Worm (Caenorhabditis elegans) whole organism, L4 larva: Measurements from ENCODE around the gene ent-3.

ENCODE experiments used
- F44E2.7 ChIP-seq: fragments of 200-800 bp; sonication (Bioruptor generic); IDR thresholded peaks from 2 replicates; pipeline ENCODE4 v2.1.2; 2022; ENCODE audit warnings: missing genetic modification characterization, missing compliant biosample characterization
- F49E8.2 ChIP-seq: sonication (generic microtip); optimal IDR thresholded peaks from 2 replicates; lab custom pipeline; 2016; ENCODE audit warnings: missing compliant biosample characterization, mild to moderate bottlenecking, missing genetic modification characterization, borderline replicate concordance
- R02D3.7 ChIP-seq: fragments of 150-350 bp; sonication (generic microtip); optimal IDR thresholded peaks from 3 replicates; lab custom pipeline; 2014; ENCODE audit warnings: missing biosample characterization, missing genetic modification characterization
- T20F7.1 ChIP-seq: fragments of 200-800 bp; sonication (Bioruptor generic); optimal IDR thresholded peaks from 2 replicates; lab custom pipeline; 2018; ENCODE audit warnings: mild to moderate bottlenecking, missing genetic modification characterization, missing compliant biosample characterization
- Y48G9A.11 ChIP-seq: fragments of 200-800 bp; sonication (Bioruptor generic); IDR thresholded peaks from 2 replicates; pipeline ENCODE4 v1.3.6; 2022; ENCODE audit warnings: missing genetic modification reagents, missing genetic modification characterization, missing compliant biosample characterization
- ZK546.5 ChIP-seq, 2 experiments: sonication (generic microtip); optimal IDR thresholded peaks; 2 replicates each; lab custom pipeline; 2017; ENCODE audit warnings: missing biosample characterization in 2 of 2, missing genetic modification characterization in 2 of 2
- aly-2 ChIP-seq: sonication (generic microtip); optimal IDR thresholded peaks from 2 replicates; lab custom pipeline; 2018; ENCODE audit warnings: missing biosample characterization, missing genetic modification characterization
- ama-1 ChIP-seq: fragments of 150-350 bp; optimal IDR thresholded peaks from 2 replicates; lab custom pipeline; 2014; ENCODE audit warnings: inconsistent platforms, mixed read lengths
- attf-4 ChIP-seq: sonication (generic microtip); optimal IDR thresholded peaks from 3 replicates; lab custom pipeline; 2017; ENCODE audit warnings: missing biosample characterization, missing genetic modification characterization
- ceh-32 ChIP-seq: sonication (generic microtip); optimal IDR thresholded peaks from 2 replicates; lab custom pipeline; 2016; ENCODE audit warnings: mild to moderate bottlenecking, missing genetic modification characterization, missing compliant biosample characterization; ENCODE audit not compliant: poor library complexity
- ceh-44 ChIP-seq: fragments of 200-800 bp; sonication (Bioruptor generic); IDR thresholded peaks from 2 replicates; pipeline ENCODE4 v1.3.6; 2022; ENCODE audit warnings: missing genetic modification reagents, missing genetic modification characterization, missing compliant biosample characterization
- ceh-62 ChIP-seq: sonication (generic microtip); optimal IDR thresholded peaks from 2 replicates; lab custom pipeline; 2017; ENCODE audit warnings: missing biosample characterization, missing genetic modification characterization
- ceh-82 ChIP-seq: sonication (generic microtip); optimal IDR thresholded peaks from 2 replicates; lab custom pipeline; 2017; ENCODE audit warnings: missing biosample characterization, missing genetic modification characterization
- cey-2 ChIP-seq: sonication (generic microtip); optimal IDR thresholded peaks from 3 replicates; lab custom pipeline; 2017; ENCODE audit warnings: missing genetic modification characterization, mild to moderate bottlenecking, missing compliant biosample characterization, antibody characterized with exemption, borderline replicate concordance; ENCODE audit not compliant: insufficient read depth
- daf-12 ChIP-seq: fragments of 150-350 bp; optimal IDR thresholded peaks from 2 replicates; lab custom pipeline; 2014; ENCODE audit warnings: missing biosample characterization, missing genetic modification reagents, missing genetic modification characterization
- daf-16 ChIP-seq, 3 experiments: sonication (generic microtip); optimal IDR thresholded peaks; 2 replicates each; lab custom pipeline; 2016 to 2017; ENCODE audit warnings: missing genetic modification characterization in 3 of 3, missing genetic modification reagents in 3 of 3, mild to moderate bottlenecking in 2 of 3, missing compliant biosample characterization in 2 of 3, missing biosample characterization in 1 of 3, moderate library complexity in 1 of 3
- daf-8 ChIP-seq: fragments of 200-800 bp; sonication (Bioruptor generic); IDR thresholded peaks from 2 replicates; pipeline ENCODE4 v1.3.6; 2022; ENCODE audit warnings: missing genetic modification characterization, missing compliant biosample characterization
- dmd-6 ChIP-seq: fragments of 200-800 bp; sonication (Bioruptor generic); IDR thresholded peaks from 2 replicates; pipeline ENCODE4 v1.3.6; 2022; ENCODE audit warnings: missing genetic modification reagents, missing genetic modification characterization, missing compliant biosample characterization
- duxl-1 ChIP-seq: sonication (generic microtip); optimal IDR thresholded peaks from 2 replicates; lab custom pipeline; 2016; ENCODE audit warnings: mild to moderate bottlenecking, missing genetic modification characterization, moderate library complexity, missing compliant biosample characterization; ENCODE audit not compliant: poor library complexity
- egl-43 ChIP-seq: fragments of 200-800 bp; sonication (Bioruptor generic); IDR thresholded peaks from 2 replicates; pipeline ENCODE4 v1.3.6; 2022; ENCODE audit warnings: missing genetic modification reagents, missing genetic modification characterization, missing compliant biosample characterization
- fkh-10 ChIP-seq: fragments of 150-350 bp; optimal IDR thresholded peaks from 2 replicates; lab custom pipeline; 2014; ENCODE audit warnings: missing biosample characterization, missing genetic modification reagents, missing genetic modification characterization
- hlh-11 ChIP-seq: fragments of 200-800 bp; sonication (Bioruptor generic); optimal IDR thresholded peaks from 2 replicates; lab custom pipeline; 2018; ENCODE audit warnings: mild to moderate bottlenecking, missing genetic modification characterization, missing compliant biosample characterization
- hlh-30 ChIP-seq: sonication (generic microtip); optimal IDR thresholded peaks from 2 replicates; lab custom pipeline; 2017; ENCODE audit warnings: antibody characterized with exemption, mild to moderate bottlenecking, missing genetic modification characterization, missing compliant biosample characterization; ENCODE audit not compliant: insufficient read depth
- lin-1 ChIP-seq: fragments of 200-800 bp; sonication (Bioruptor generic); IDR thresholded peaks from 2 replicates; pipeline ENCODE4 v1.3.6; 2022; ENCODE audit warnings: missing genetic modification reagents, missing genetic modification characterization, missing compliant biosample characterization
- lin-29 ChIP-seq: fragments of 200-800 bp; sonication (Bioruptor generic); IDR thresholded peaks from 2 replicates; pipeline ENCODE4 v1.3.6; 2022; ENCODE audit warnings: missing genetic modification reagents, missing genetic modification characterization, missing compliant biosample characterization
- mdl-1 ChIP-seq, 2 experiments: fragments of 150-350 bp in 1 of 2; sonication (generic microtip) in 1 of 2; optimal IDR thresholded peaks; 2 replicates each; lab custom pipeline; 2014 to 2017; ENCODE audit warnings: missing biosample characterization in 2 of 2, missing genetic modification characterization in 2 of 2
- mep-1 ChIP-seq: fragments of 150-350 bp; sonication (generic microtip); optimal IDR thresholded peaks from 3 replicates; lab custom pipeline; 2014; ENCODE audit warnings: missing biosample characterization, missing genetic modification characterization
- mxl-3 ChIP-seq: fragments of 200-800 bp; sonication (Bioruptor generic); optimal IDR thresholded peaks from 2 replicates; lab custom pipeline; 2018; ENCODE audit warnings: mild to moderate bottlenecking, missing genetic modification characterization, missing compliant biosample characterization
- nhr-102 ChIP-seq: sonication (generic microtip); optimal IDR thresholded peaks from 2 replicates; lab custom pipeline; 2016; ENCODE audit warnings: mild to moderate bottlenecking, missing genetic modification characterization, moderate library complexity, missing compliant biosample characterization
- nhr-11 ChIP-seq: fragments of 150-350 bp; optimal IDR thresholded peaks from 2 replicates; lab custom pipeline; 2014; ENCODE audit warnings: missing biosample characterization, missing genetic modification characterization
- nhr-111 ChIP-seq: fragments of 200-800 bp; sonication (Bioruptor generic); optimal IDR thresholded peaks from 2 replicates; lab custom pipeline; 2018; ENCODE audit warnings: mild to moderate bottlenecking, missing genetic modification characterization, missing compliant biosample characterization
- nhr-237 ChIP-seq: sonication (generic microtip); optimal IDR thresholded peaks from 2 replicates; lab custom pipeline; 2017; ENCODE audit warnings: missing biosample characterization, missing genetic modification characterization
- nhr-28 ChIP-seq: fragments of 150-350 bp; optimal IDR thresholded peaks from 2 replicates; lab custom pipeline; 2014; ENCODE audit warnings: missing biosample characterization, missing genetic modification characterization
- nhr-42 ChIP-seq: fragments of 200-800 bp; sonication (Bioruptor generic); IDR thresholded peaks from 2 replicates; pipeline ENCODE4 v1.3.6; 2022; ENCODE audit warnings: missing genetic modification characterization, missing compliant biosample characterization
- nhr-48 ChIP-seq: sonication (generic microtip); optimal IDR thresholded peaks from 2 replicates; lab custom pipeline; 2016; ENCODE audit warnings: mild to moderate bottlenecking, missing genetic modification characterization, missing compliant biosample characterization
- nhr-6 ChIP-seq: fragments of 150-350 bp; optimal IDR thresholded peaks from 2 replicates; lab custom pipeline; 2014; ENCODE audit warnings: missing biosample characterization, missing genetic modification characterization
- nhr-77 ChIP-seq: fragments of 150-350 bp; optimal IDR thresholded peaks from 2 replicates; lab custom pipeline; 2014; ENCODE audit warnings: missing biosample characterization, missing genetic modification characterization
- pha-4 ChIP-seq, 2 experiments: fragments of 150-350 bp in 1 of 2; fragments of 200-800 bp in 1 of 2; sonication (Bioruptor generic) in 1 of 2; IDR thresholded peaks in 1 of 2; optimal IDR thresholded peaks in 1 of 2; 2 replicates each; pipeline versions ENCODE4 v1.3.6 to Lab custom; 2014 to 2022; ENCODE audit warnings: missing genetic modification characterization in 2 of 2, missing genetic modification reagents in 2 of 2, missing biosample characterization in 1 of 2, missing compliant biosample characterization in 1 of 2
- php-3 ChIP-seq: fragments of 200-800 bp; sonication (Bioruptor generic); IDR thresholded peaks from 2 replicates; pipeline ENCODE4 v1.3.6; 2022; ENCODE audit warnings: missing genetic modification reagents, missing genetic modification characterization, missing compliant biosample characterization
- pqm-1 ChIP-seq: sonication (generic microtip); optimal IDR thresholded peaks from 2 replicates; lab custom pipeline; 2017; ENCODE audit warnings: missing biosample characterization, missing genetic modification characterization
- tag-97 ChIP-seq: fragments of 200-800 bp; sonication (Bioruptor generic); IDR thresholded peaks from 2 replicates; pipeline ENCODE4 v1.3.6; 2022; ENCODE audit warnings: missing genetic modification characterization, missing compliant biosample characterization
- unc-130 ChIP-seq: sonication (generic microtip); optimal IDR thresholded peaks from 2 replicates; lab custom pipeline; 2016; ENCODE audit warnings: missing genetic modification reagents, missing genetic modification characterization, missing compliant biosample characterization
- unc-62 ChIP-seq, 3 experiments: fragments of 150-350 bp in 1 of 3; sonication (generic microtip); optimal IDR thresholded peaks in 2 of 3; peaks in 1 of 3; 1 replicate in 1 of 3; 2 replicates in 2 of 3; lab custom pipeline; 2014 to 2017; ENCODE audit warnings: missing biosample characterization in 3 of 3, missing genetic modification characterization in 3 of 3, missing genetic modification reagents in 3 of 3, missing genotype in 1 of 3
- zag-1 ChIP-seq: fragments of 150-350 bp; optimal IDR thresholded peaks from 2 replicates; lab custom pipeline; 2014; ENCODE audit warnings: missing biosample characterization, missing genetic modification characterization
- zfp-2 ChIP-seq: sonication (generic microtip); optimal IDR thresholded peaks from 2 replicates; lab custom pipeline; 2016; ENCODE audit warnings: mild to moderate bottlenecking, missing genetic modification characterization, missing compliant biosample characterization
- zfp-3 ChIP-seq: fragments of 200-800 bp; sonication (Bioruptor generic); conservative IDR thresholded peaks from 2 replicates; pipeline ENCODE4 v1.3.6; 2022; ENCODE audit warnings: missing genetic modification reagents, missing genetic modification characterization, missing compliant biosample characterization
- zip-2 ChIP-seq: fragments of 150-350 bp; optimal IDR thresholded peaks from 2 replicates; lab custom pipeline; 2014; ENCODE audit warnings: missing biosample characterization, missing genetic modification characterization
- ztf-7 ChIP-seq: fragments of 150-350 bp; optimal IDR thresholded peaks from 2 replicates; lab custom pipeline; 2014; ENCODE audit warnings: missing biosample characterization, missing genetic modification characterization

Gene ent-3

ce11 chrV:14215106-14215505, 20.7 kb downstream of the ent-3 start, which contains the start of gene T16A9.5:
Gene T16A9.5 (minus strand): TSS chrV:14215206.
- TF ChIP-seq F44E2.7 (GFP tag; lab: Robert Waterston, UW) (no peak), nhr-42 (GFP tag; lab: Robert Waterston, UW) (no peak), nhr-237 (tag; lab: Kevin White, UChicago) (no peak), unc-130 (GFP tag; lab: Kevin White, UChicago) (no peak)

- TF ChIP-seq attf-4 (tag; lab: Kevin White, UChicago) (no peak), nhr-6 (tag; lab: Kevin White, UChicago) (no peak), pha-4 (GFP tag; IDR thresholded peaks at IDR 0.05; lab: Robert Waterston, UW) (no peak), pha-4 (tag; optimal IDR thresholded peaks at IDR 0.05; lab: Kevin White, UChicago) (no peak), cey-2 (tag; lab: Kevin White, UChicago) (no peak), nhr-102 (tag; lab: Kevin White, UChicago) (no peak), ceh-82 (tag; lab: Kevin White, UChicago) (no peak), nhr-48 (peak; percentile 66), hlh-30 (peak; percentile 83), unc-62 (GFP tag; optimal IDR thresholded peaks at IDR 0.05 in 1 of 2; lab: Kevin White, UChicago) (peak in 1 of 2 experiments; percentile 99), unc-62 (tag; optimal IDR thresholded peaks at IDR 0.05; lab: Kevin White, UChicago) (no peak), R02D3.7 (tag; lab: Kevin White, UChicago) (no peak), ama-1 (no peak), daf-12 (tag; lab: Kevin White, UChicago) (no peak), zip-2 (tag; lab: Kevin White, UChicago) (no peak), dmd-6 (peak; percentile 60), pqm-1 (peak; percentile 70), duxl-1 (tag; lab: Kevin White, UChicago) (no peak), lin-1 (peak; percentile 34; the same call in 1 of the 2 replicates), ztf-7 (tag; lab: Kevin White, UChicago) (no peak), php-3 (no peak), nhr-77 (tag; lab: Kevin White, UChicago) (peak; percentile 74), aly-2 (no peak), lin-29 (GFP tag; lab: Robert Waterston, UW) (no peak), fkh-10 (GFP tag; lab: Kevin White, UChicago) (no peak), hlh-11 (tag; lab: Kevin White, UChicago) (peak; percentile 76), zag-1 (no peak), ceh-44 (GFP tag; lab: Robert Waterston, UW) (no peak), Y48G9A.11 (GFP tag; lab: Robert Waterston, UW) (no peak), ZK546.5 (tag; optimal IDR thresholded peaks at IDR 0.05; lab: Kevin White, UChicago) (no peak), T20F7.1 (GFP tag; lab: Kevin White, UChicago) (peak; percentile 42), mdl-1 (tag; optimal IDR thresholded peaks at IDR 0.05; lab: Kevin White, UChicago) (peak in 1 of 2 experiments; percentile 81), nhr-28 (tag; lab: Kevin White, UChicago) (peak; percentile 93), egl-43 (no peak), F49E8.2 (tag; lab: Kevin White, UChicago) (no peak), nhr-42 (GFP tag; lab: Robert Waterston, UW) (no peak), ceh-32 (no peak), daf-8 (no peak), zfp-3 (no peak), daf-16 (GFP tag; optimal IDR thresholded peaks at IDR 0.05; lab: Kevin White, UChicago) (no peak), daf-16 (tag; optimal IDR thresholded peaks at IDR 0.05; lab: Kevin White, UChicago) (no peak), mxl-3 (GFP tag; lab: Kevin White, UChicago) (peak; percentile 83), mep-1 (no peak), nhr-11 (tag; lab: Kevin White, UChicago) (no peak), zfp-2 (tag; lab: Kevin White, UChicago) (no peak), nhr-111 (GFP tag; lab: Kevin White, UChicago) (no peak), tag-97 (GFP tag; lab: Robert Waterston, UW) (no peak), ceh-62 (tag; lab: Kevin White, UChicago) (no peak)
Measured at ce11 chrV:14212813-14213212, 23.0 kb downstream of the ent-3 start.
